Fruit fly (Drosophila melanogaster) whole organism, wandering third instar larva: Measurements from ENCODE around the gene Dad1.

Experiments used
- Dif ChIP-seq: fragments of 200-275, 200-300 bp; sonication (Bioruptor generic); optimal IDR thresholded peaks from 2 replicates; lab custom pipeline; 2018; ENCODE audit warnings: missing biosample characterization, missing genetic modification characterization; ENCODE audit not compliant: partially characterized antibody
- GATAd ChIP-seq: sonication (Bioruptor generic); optimal IDR thresholded peaks from 2 replicates; lab custom pipeline; 2016; ENCODE audit warnings: missing biosample characterization, missing genetic modification characterization
- Mio ChIP-seq: sonication (Bioruptor generic); optimal IDR thresholded peaks from 2 replicates; lab custom pipeline; 2016; ENCODE audit warnings: missing biosample characterization, missing genetic modification characterization
- OdsH ChIP-seq: fragments of 200-800 bp; sonication (Bioruptor generic); optimal IDR thresholded peaks from 2 replicates; lab custom pipeline; 2016; ENCODE audit warnings: missing biosample characterization, mild to moderate bottlenecking, missing genetic modification characterization
- brk ChIP-seq: fragments of 200-800 bp; sonication (Bioruptor generic); optimal IDR thresholded peaks from 2 replicates; lab custom pipeline; 2016; ENCODE audit warnings: missing biosample characterization, mild to moderate bottlenecking, missing genetic modification characterization

dm6 chr2L:8372248-8372647 is 11.7 kb downstream of the Dad1 start:
- TF ChIP-seq GATAd (GFP tag; lab: Kevin White, UChicago) (no peak), OdsH (GFP tag; lab: Kevin White, UChicago) (no peak), brk (no peak), Dif (GFP tag; lab: Kevin White, UChicago) (no peak), Mio (GFP tag; lab: Kevin White, UChicago) (no peak)
